Fruit fly (Drosophila melanogaster) whole organism: ENCODE measurements around the gene axo.

Source experiments
- CG8478 ChIP-seq: fragments of >200 bp; optimal IDR thresholded peaks from 2 replicates; lab custom pipeline; 2018; ENCODE audit warnings: inconsistent platforms
- EcR ChIP-seq, 2 experiments: fragments of >200 bp; optimal IDR thresholded peaks; 2 replicates each; lab custom pipeline; 2017; ENCODE audit warnings: missing biosample characterization in 2 of 2, missing genetic modification characterization in 2 of 2, missing genetic modification reagents in 2 of 2
- pan ChIP-seq: fragments of >200 bp; optimal IDR thresholded peaks from 2 replicates; lab custom pipeline; 2017
- psq ChIP-seq: fragments of >200 bp; optimal IDR thresholded peaks from 2 replicates; lab custom pipeline; 2017
- usp ChIP-seq: fragments of >200 bp; optimal IDR thresholded peaks from 2 replicates; lab custom pipeline; 2017; ENCODE audit warnings: missing biosample characterization, missing genetic modification characterization, mixed read lengths

DNA sequence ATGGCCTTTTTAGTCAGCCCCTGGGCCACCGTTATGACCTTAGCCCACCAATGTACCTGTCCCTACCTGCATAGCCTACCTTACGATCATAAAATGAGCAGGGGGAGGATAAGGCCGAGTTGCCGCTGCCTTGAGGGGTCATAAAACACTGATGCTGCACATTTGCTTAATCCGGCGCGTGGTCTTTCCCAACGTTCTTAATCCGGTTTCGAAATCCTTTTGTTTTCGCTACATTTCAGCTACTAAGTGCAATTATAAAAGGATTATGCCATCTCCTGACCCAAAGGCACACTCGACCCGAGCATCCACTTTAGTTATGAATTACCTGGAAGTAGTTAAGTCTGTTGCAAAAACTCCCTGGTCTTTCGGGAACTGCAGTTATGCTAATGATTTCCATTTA, 9.3 kb upstream of the axo start:
- TF ChIP-seq CG8478 (lab: Kevin White, UChicago) (no peak), usp (GFP tag; lab: Kevin White, UChicago) (no peak), EcR (GFP tag; optimal IDR thresholded peaks at IDR 0.05; lab: Kevin White, UChicago) (no peak), pan (lab: Kevin White, UChicago) (no peak), psq (lab: Kevin White, UChicago) (no peak)
